Worm (Caenorhabditis elegans) whole organism, L1 larva: ENCODE measurements around the gene C29F9.9.
A peak's percentile ranks its signal among the peaks of the same experiment; 100 is the strongest.
"Not testable (repeated sequence)": the region's sequence is repeated elsewhere in the genome, so short reads cannot be mapped to it uniquely, and the experiment has no call there.

Source experiments
- C04F5.9 ChIP-seq: sonication (generic microtip); optimal IDR thresholded peaks from 2 replicates; lab custom pipeline; 2016; ENCODE audit warnings: missing genetic modification characterization, missing compliant biosample characterization
- C16A3.4 ChIP-seq: fragments of 150-350 bp; optimal IDR thresholded peaks from 2 replicates; lab custom pipeline; 2014; ENCODE audit warnings: missing biosample characterization, missing genetic modification characterization
- C34B4.2 ChIP-seq: sonication (generic microtip); optimal IDR thresholded peaks from 2 replicates; lab custom pipeline; 2017; ENCODE audit warnings: mild to moderate bottlenecking, missing genetic modification characterization, missing compliant biosample characterization
- F16B12.6 ChIP-seq: fragments of 150-350 bp; optimal IDR thresholded peaks from 2 replicates; lab custom pipeline; 2014; ENCODE audit warnings: missing biosample characterization, missing genetic modification characterization
- Y116A8C.19 ChIP-seq: sonication (generic microtip); optimal IDR thresholded peaks from 2 replicates; lab custom pipeline; 2016; ENCODE audit warnings: missing compliant biosample characterization, missing genetic modification characterization, borderline replicate concordance
- blmp-1 ChIP-seq: fragments of 150-350 bp; optimal IDR thresholded peaks from 2 replicates; lab custom pipeline; 2014; ENCODE audit warnings: missing biosample characterization, missing genetic modification characterization
- ceh-8 ChIP-seq: fragments of 200-800 bp; sonication (Bioruptor generic); optimal IDR thresholded peaks from 2 replicates; lab custom pipeline; 2018; ENCODE audit warnings: mild to moderate bottlenecking, missing genetic modification characterization, moderate library complexity, missing compliant biosample characterization
- ceh-82 ChIP-seq, 3 experiments: fragments of 150-350 bp in 1 of 3; sonication (generic microtip) in 2 of 3; optimal IDR thresholded peaks; 2 replicates each; lab custom pipeline; 2014 to 2017; ENCODE audit warnings: missing biosample characterization in 3 of 3, missing genetic modification characterization in 3 of 3
- ceh-88 ChIP-seq: fragments of 200-800 bp; sonication (Bioruptor generic); IDR thresholded peaks from 2 replicates; pipeline ENCODE4 v1.3.6; 2022; ENCODE audit warnings: missing genetic modification characterization, missing compliant biosample characterization
- dpl-1 ChIP-seq, 3 experiments: fragments of 150-350 bp in 2 of 3; sonication (generic microtip) in 1 of 3; optimal IDR thresholded peaks; 2 replicates each; lab custom pipeline; 2014 to 2017; ENCODE audit warnings: missing biosample characterization in 3 of 3, missing genetic modification characterization in 3 of 3, missing genetic modification reagents in 3 of 3
- efl-1 ChIP-seq, 4 experiments: fragments of 150-350 bp; optimal IDR thresholded peaks in 3 of 4; peaks in 1 of 4; 1 replicate in 1 of 4; 2 replicates in 3 of 4; lab custom pipeline; 2014; ENCODE audit warnings: missing biosample characterization in 2 of 4, missing genetic modification characterization in 2 of 4, missing genetic modification reagents in 2 of 4
- elt-2 ChIP-seq: sonication (generic microtip); optimal IDR thresholded peaks from 2 replicates; lab custom pipeline; 2016; ENCODE audit warnings: missing genetic modification characterization, mild to moderate bottlenecking, inconsistent platforms, missing compliant biosample characterization, missing genetic modification reagents
- elt-3 ChIP-seq, 6 experiments: fragments of 150-350 bp in 1 of 6; sonication (generic microtip); optimal IDR thresholded peaks; 2 replicates each; lab custom pipeline; 2017 to 2018; ENCODE audit warnings: missing biosample characterization in 6 of 6, missing genetic modification characterization in 6 of 6, inconsistent platforms in 1 of 6
- ets-5 ChIP-seq: fragments of 200-800 bp; sonication (Bioruptor generic); IDR thresholded peaks from 2 replicates; pipeline ENCODE4 v1.3.6; 2022; ENCODE audit warnings: missing genetic modification characterization, missing compliant biosample characterization
- fkh-10 ChIP-seq: sonication (generic microtip); optimal IDR thresholded peaks from 2 replicates; lab custom pipeline; 2017; ENCODE audit warnings: missing biosample characterization, missing genetic modification reagents, missing genetic modification characterization
- grh-1 ChIP-seq: fragments of 200-800 bp; sonication (Bioruptor generic); IDR thresholded peaks from 2 replicates; pipeline ENCODE4 v1.3.6; 2022; ENCODE audit warnings: missing genetic modification reagents, missing genetic modification characterization, missing compliant biosample characterization
- irx-1 ChIP-seq: sonication (generic microtip); optimal IDR thresholded peaks from 2 replicates; lab custom pipeline; 2016; ENCODE audit warnings: missing genetic modification characterization, missing compliant biosample characterization
- lin-13 ChIP-seq: fragments of 150-350 bp; optimal IDR thresholded peaks from 2 replicates; lab custom pipeline; 2014; ENCODE audit warnings: missing biosample characterization, missing genetic modification reagents, missing genetic modification characterization
- lin-14 ChIP-seq: fragments of 200-800 bp; sonication (Bioruptor generic); optimal IDR thresholded peaks from 2 replicates; lab custom pipeline; 2018; ENCODE audit warnings: mild to moderate bottlenecking, missing genetic modification characterization, moderate library complexity, missing compliant biosample characterization
- lin-15B ChIP-seq: fragments of 150-350 bp; sonication (generic microtip); optimal IDR thresholded peaks from 3 replicates; lab custom pipeline; 2014; ENCODE audit warnings: missing biosample characterization, missing genetic modification characterization
- lin-35 ChIP-seq, 2 experiments: fragments of 150-350 bp; optimal IDR thresholded peaks; 2 replicates each; lab custom pipeline; 2014; ENCODE audit warnings: missing biosample characterization in 2 of 2, missing genetic modification characterization in 2 of 2, missing genetic modification reagents in 2 of 2
- lsy-2 ChIP-seq, 2 experiments: fragments of 150-350 bp; optimal IDR thresholded peaks; 2 replicates each; lab custom pipeline; 2014; ENCODE audit warnings: missing biosample characterization in 2 of 2, missing genetic modification characterization in 2 of 2
- mab-9 ChIP-seq: fragments of 200-800 bp; sonication (Bioruptor generic); IDR thresholded peaks from 2 replicates; pipeline ENCODE4 v1.3.6; 2022; ENCODE audit warnings: missing genetic modification reagents, missing genetic modification characterization, missing compliant biosample characterization
- nhr-28 ChIP-seq: fragments of 150-350 bp; optimal IDR thresholded peaks from 2 replicates; lab custom pipeline; 2014; ENCODE audit warnings: missing biosample characterization, missing genetic modification characterization
- nhr-76 ChIP-seq: sonication (generic microtip); optimal IDR thresholded peaks from 2 replicates; lab custom pipeline; 2017; ENCODE audit warnings: missing biosample characterization, missing genetic modification characterization
- nhr-84 ChIP-seq: sonication (generic microtip); optimal IDR thresholded peaks from 2 replicates; lab custom pipeline; 2017; ENCODE audit warnings: missing biosample characterization, missing genetic modification characterization
- nhr-90 ChIP-seq: sonication (generic microtip); optimal IDR thresholded peaks from 2 replicates; lab custom pipeline; 2016; ENCODE audit warnings: mild to moderate bottlenecking, missing genetic modification characterization, missing compliant biosample characterization; ENCODE audit not compliant: poor library complexity
- pag-3 ChIP-seq: sonication (generic microtip); optimal IDR thresholded peaks from 2 replicates; lab custom pipeline; 2017; ENCODE audit warnings: missing genetic modification characterization, mild to moderate bottlenecking, missing compliant biosample characterization, antibody characterized with exemption, borderline replicate concordance; ENCODE audit not compliant: insufficient read depth
- pax-3 ChIP-seq: fragments of 200-800 bp; sonication (Bioruptor generic); optimal IDR thresholded peaks from 2 replicates; lab custom pipeline; 2018; ENCODE audit warnings: mild to moderate bottlenecking, missing genetic modification characterization, moderate library complexity, missing compliant biosample characterization
- skn-1 ChIP-seq: fragments of 150-350 bp; optimal IDR thresholded peaks from 2 replicates; lab custom pipeline; 2014; ENCODE audit warnings: missing biosample characterization, missing genetic modification characterization
- sptf-1 ChIP-seq: fragments of 150-350 bp; optimal IDR thresholded peaks from 2 replicates; lab custom pipeline; 2014; ENCODE audit warnings: missing biosample characterization, missing genetic modification characterization
- sup-37 ChIP-seq: fragments of 200-800 bp; sonication (Bioruptor generic); optimal IDR thresholded peaks from 2 replicates; lab custom pipeline; 2018; ENCODE audit warnings: mild to moderate bottlenecking, missing genetic modification characterization, missing compliant biosample characterization
- tbx-2 ChIP-seq: sonication (generic microtip); optimal IDR thresholded peaks from 2 replicates; lab custom pipeline; 2016; ENCODE audit warnings: missing genetic modification characterization, missing compliant biosample characterization
- tlp-1 ChIP-seq: fragments of 150-350 bp; optimal IDR thresholded peaks from 2 replicates; lab custom pipeline; 2014; ENCODE audit warnings: missing biosample characterization, missing genetic modification characterization
- unc-130 ChIP-seq: fragments of 150-350 bp; optimal IDR thresholded peaks from 2 replicates; lab custom pipeline; 2017; ENCODE audit warnings: missing biosample characterization, missing genetic modification characterization, inconsistent platforms
- unc-62 ChIP-seq: fragments of 150-350 bp; optimal IDR thresholded peaks from 2 replicates; lab custom pipeline; 2014; ENCODE audit warnings: missing biosample characterization, missing genetic modification reagents, missing genetic modification characterization
- unc-98 ChIP-seq: fragments of 200-800 bp; sonication (Bioruptor generic); IDR thresholded peaks from 2 replicates; pipeline ENCODE4 v1.3.6; 2022; ENCODE audit warnings: missing genetic modification characterization, missing compliant biosample characterization
- xbp-1 ChIP-seq: sonication (generic microtip); optimal IDR thresholded peaks from 2 replicates; lab custom pipeline; 2016; ENCODE audit warnings: missing genetic modification characterization, missing compliant biosample characterization
- ztf-4 ChIP-seq: fragments of 150-350 bp; optimal IDR thresholded peaks from 2 replicates; lab custom pipeline; 2014; ENCODE audit warnings: missing biosample characterization, missing genetic modification characterization

Gene C29F9.9

DNA sequence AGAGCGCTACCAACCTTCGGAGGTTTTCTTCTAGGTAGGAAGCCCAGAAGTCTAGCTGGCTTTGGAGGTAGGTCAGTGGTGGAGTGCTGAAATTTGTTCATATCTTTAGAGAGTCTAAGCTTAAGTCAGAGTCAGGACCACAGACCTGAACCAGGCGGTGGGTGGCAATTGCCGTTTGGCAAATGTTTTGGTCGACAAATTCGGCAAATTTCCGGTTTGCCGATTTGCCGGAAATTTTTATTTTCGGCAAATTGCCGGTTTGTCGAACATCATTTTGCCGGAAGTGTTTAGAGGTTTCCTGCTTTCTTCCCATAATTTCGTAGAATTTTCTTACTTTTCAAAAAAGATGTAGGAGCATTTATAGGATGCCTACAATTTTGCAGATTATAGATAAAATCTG, at the start of gene C29F9.9:
Gene C29F9.9, minus strand, starts transcription at position 101 of the 400 bp plus-strand sequence.
- TF ChIP-seq unc-98 (GFP tag; lab: Robert Waterston, UW); Y116A8C.19 (tag; lab: Kevin White, UChicago); ztf-4 (tag; lab: Kevin White, UChicago): not testable (repeated sequence)

DNA sequence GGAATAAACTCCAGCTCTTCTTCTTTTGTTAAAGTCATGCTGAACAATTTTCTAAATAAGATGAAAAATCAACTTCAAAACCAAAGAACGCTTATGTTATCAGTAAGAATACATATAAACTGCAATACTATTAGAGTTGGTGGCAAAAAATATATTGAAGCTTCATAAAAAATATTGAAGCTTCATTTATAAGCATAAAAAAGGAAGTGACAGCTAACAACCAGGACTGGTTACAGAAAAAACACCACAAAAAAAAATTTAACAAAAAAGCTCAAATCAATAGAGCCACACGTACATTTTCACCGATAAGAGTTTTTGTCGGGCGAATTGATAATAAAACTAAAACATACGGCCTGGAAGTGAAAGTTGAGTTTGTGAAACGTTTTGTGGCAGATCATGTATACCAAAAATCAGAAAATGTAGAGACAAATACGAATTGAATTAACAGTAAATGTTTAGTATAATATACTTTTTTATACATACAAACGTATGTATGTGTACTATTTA, 48.9 kb upstream of the C29F9.9 start, which contains the start of gene sqst-5:
Gene sqst-5, minus strand, starts transcription at position 51 of the 507 bp plus-strand sequence.
- TF ChIP-seq elt-2: peak; percentile 36
- TF ChIP-seq sup-37 (GFP tag; lab: Kevin White, UChicago): no peak
- TF ChIP-seq, all 84 proteins: peak for 1

DNA sequence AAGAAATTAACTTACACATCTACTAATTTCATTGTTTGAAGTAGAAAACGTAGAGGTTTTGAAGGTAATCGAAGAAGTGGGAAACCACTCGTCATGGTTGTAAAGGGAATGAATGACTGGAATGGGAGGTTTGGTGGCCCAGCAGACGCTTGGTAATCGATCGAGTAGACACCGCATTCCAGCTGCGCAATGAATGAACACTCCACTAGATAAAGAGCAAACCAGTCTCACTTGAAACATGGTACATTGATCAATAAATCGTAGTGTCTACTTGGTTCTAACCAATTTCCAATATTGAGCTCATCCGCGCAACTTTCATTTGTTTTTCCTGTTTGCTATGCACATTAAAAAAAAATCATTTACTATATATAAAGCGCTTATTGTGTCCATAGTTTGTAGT, 47.6 kb upstream of the C29F9.9 start, which contains the start of gene fbxb-84:
Gene fbxb-84, minus strand, starts transcription at position 101 of the 400 bp plus-strand sequence.
- TF ChIP-seq sptf-1 (tag; lab: Kevin White, UChicago) (no peak), blmp-1 (tag; lab: Kevin White, UChicago) (no peak), nhr-76 (tag; lab: Kevin White, UChicago) (no peak), elt-2 (no peak), lin-15B (tag; lab: Kevin White, UChicago) (no peak), sup-37 (GFP tag; lab: Kevin White, UChicago) (no peak)

DNA sequence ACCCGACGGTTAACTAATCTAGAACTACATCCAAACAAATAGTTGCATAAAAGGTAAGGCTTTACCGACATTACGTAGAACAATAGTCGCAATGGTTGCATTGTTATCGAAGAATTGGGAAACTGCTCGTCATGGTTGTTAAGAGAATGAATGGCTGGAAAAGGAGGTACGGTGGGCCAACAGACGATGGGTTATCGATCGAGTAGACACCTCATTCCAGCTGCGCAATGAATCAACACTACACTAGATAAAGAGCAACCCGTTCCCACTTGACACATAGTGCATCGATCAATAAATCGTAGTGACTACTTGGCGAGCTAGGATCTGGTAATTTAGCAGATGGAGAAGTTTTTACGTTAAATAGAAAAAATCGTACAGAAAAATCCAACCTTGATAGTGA, 46.4 kb upstream of the C29F9.9 start, which contains the start of the genes T17A3.12 and fbxb-83:
Gene T17A3.12, minus strand, starts transcription at position 101 of the 400 bp plus-strand sequence.
Gene fbxb-83, minus strand, starts transcription at position 134 of the 400 bp plus-strand sequence.
- no peak for TF ChIP-seq pax-3 (tag; lab: Kevin White, UChicago)
- TF ChIP-seq unc-62 (GFP tag; lab: Kevin White, UChicago): no peak
- no peak for TF ChIP-seq nhr-90 (tag; lab: Kevin White, UChicago)
- no peak for TF ChIP-seq dpl-1 (GFP tag; optimal IDR thresholded peaks at IDR 0.05; lab: Kevin White, UChicago)
- no peak for TF ChIP-seq efl-1 (optimal IDR thresholded peaks at IDR 0.05; lab: Kevin White, UChicago)
- TF ChIP-seq efl-1 (GFP tag; optimal IDR thresholded peaks at IDR 0.05 in 1 of 2; lab: Kevin White, UChicago): no peak
- no peak for TF ChIP-seq ceh-88 (GFP tag; lab: Robert Waterston, UW)
- no peak for TF ChIP-seq nhr-28
- no peak for TF ChIP-seq tlp-1
- TF ChIP-seq tbx-2 (tag; lab: Kevin White, UChicago): no peak
- no peak for TF ChIP-seq fkh-10
- TF ChIP-seq grh-1 (GFP tag; lab: Robert Waterston, UW): no peak
- no peak for TF ChIP-seq lin-14 (GFP tag; lab: Kevin White, UChicago)
- no peak for TF ChIP-seq pag-3 (tag; lab: Kevin White, UChicago)
- no peak for TF ChIP-seq lsy-2 (tag; optimal IDR thresholded peaks at IDR 0.05; lab: Kevin White, UChicago)
- TF ChIP-seq irx-1: no peak
- no peak for TF ChIP-seq lin-15B (tag; lab: Kevin White, UChicago)
- no peak for TF ChIP-seq ceh-8 (GFP tag; lab: Kevin White, UChicago)
- TF ChIP-seq xbp-1 (tag; lab: Kevin White, UChicago): no peak
- TF ChIP-seq, all 84 proteins: peak for 0

DNA sequence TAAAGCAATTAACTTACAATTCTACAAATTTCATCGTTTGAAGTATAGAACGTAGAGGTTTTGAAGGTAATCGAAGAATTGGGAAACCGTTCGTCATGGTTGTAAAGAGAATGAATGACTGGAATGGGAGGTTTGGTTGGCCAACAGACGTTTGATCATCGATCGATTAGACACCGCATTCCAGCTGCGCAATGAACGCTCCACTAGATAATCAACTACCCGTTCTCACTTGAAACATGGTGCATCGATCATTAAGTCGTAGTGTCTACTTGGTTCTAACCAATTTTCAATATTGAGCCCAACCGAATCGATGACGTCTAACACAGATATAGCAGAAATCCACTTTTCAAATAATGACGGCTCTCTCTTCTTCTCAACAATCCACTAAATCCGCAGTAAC, 44.4 kb upstream of the C29F9.9 start, which contains the start of gene fbxb-82:
Gene fbxb-82, minus strand, starts transcription at position 101 of the 400 bp plus-strand sequence.
- no peak for TF ChIP-seq nhr-84 (tag; lab: Kevin White, UChicago)
- no peak for TF ChIP-seq efl-1 (optimal IDR thresholded peaks at IDR 0.05; lab: Kevin White, UChicago)
- peak in 1 of 2 experiments; percentile 1 for TF ChIP-seq efl-1 (GFP tag; optimal IDR thresholded peaks at IDR 0.05 in 1 of 2; lab: Kevin White, UChicago)

DNA sequence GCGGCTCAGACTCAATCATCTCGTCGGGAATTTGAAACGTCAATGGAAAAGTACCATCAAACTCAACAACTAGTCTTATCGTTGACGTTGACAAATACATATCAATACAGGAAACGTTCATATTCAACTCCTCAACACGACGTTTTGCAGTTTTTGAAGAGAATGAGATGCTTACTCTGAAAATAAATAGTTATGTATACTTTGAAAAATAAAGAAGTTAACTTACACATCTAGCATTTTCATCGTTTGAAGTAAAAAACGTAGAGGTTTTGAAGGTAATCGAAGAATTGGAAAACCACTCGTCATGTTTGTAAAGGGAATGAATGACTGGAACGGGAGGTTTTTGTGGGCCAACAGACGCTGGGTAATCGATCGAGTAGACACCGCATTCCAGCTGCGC, 42.2 kb upstream of the C29F9.9 start, which contains the start of gene fbxb-81:
Gene fbxb-81, minus strand, starts transcription at position 314 of the 400 bp plus-strand sequence.
- TF ChIP-seq lin-15B (tag; lab: Kevin White, UChicago) (no peak), C16A3.4 (tag; lab: Kevin White, UChicago) (no peak), ztf-4 (tag; lab: Kevin White, UChicago) (no peak), C04F5.9 (tag; lab: Kevin White, UChicago) (no peak), sptf-1 (tag; lab: Kevin White, UChicago) (no peak), ets-5 (GFP tag; lab: Robert Waterston, UW) (no peak), ceh-88 (GFP tag; lab: Robert Waterston, UW) (no peak), F16B12.6 (no peak), lin-35 (GFP tag; optimal IDR thresholded peaks at IDR 0.05; lab: Kevin White, UChicago) (no peak), elt-2 (no peak), lin-13 (no peak), C34B4.2 (no peak), grh-1 (GFP tag; lab: Robert Waterston, UW) (no peak), skn-1 (no peak), ceh-82 (tag; optimal IDR thresholded peaks at IDR 0.05; lab: Kevin White, UChicago) (no peak), mab-9 (GFP tag; lab: Robert Waterston, UW) (no peak), elt-3 (tag; optimal IDR thresholded peaks at IDR 0.05; lab: Kevin White, UChicago) (no peak), nhr-84 (tag; lab: Kevin White, UChicago) (no peak), unc-130 (tag; lab: Kevin White, UChicago) (no peak), xbp-1 (tag; lab: Kevin White, UChicago) (no peak)
- TF ChIP-seq, all 84 proteins: peak for 0
